Worm (Caenorhabditis elegans) whole organism, L1 larva: ENCODE measurements around the gene ZC239.3.

Experiments used
- C16A3.4 ChIP-seq: fragments of 150-350 bp; optimal IDR thresholded peaks from 2 replicates; lab custom pipeline; 2014; ENCODE audit warnings: missing biosample characterization, missing genetic modification characterization
- C34B4.2 ChIP-seq: sonication (generic microtip); optimal IDR thresholded peaks from 2 replicates; lab custom pipeline; 2017; ENCODE audit warnings: mild to moderate bottlenecking, missing genetic modification characterization, missing compliant biosample characterization
- aha-1 ChIP-seq: fragments of 150-350 bp; optimal IDR thresholded peaks from 2 replicates; lab custom pipeline; 2014; ENCODE audit warnings: missing biosample characterization, missing genetic modification characterization
- ama-1 ChIP-seq: fragments of 150-350 bp; optimal IDR thresholded peaks from 2 replicates; lab custom pipeline; 2014
- blmp-1 ChIP-seq: fragments of 150-350 bp; optimal IDR thresholded peaks from 2 replicates; lab custom pipeline; 2014; ENCODE audit warnings: missing biosample characterization, missing genetic modification characterization
- ceh-82 ChIP-seq, 3 experiments: fragments of 150-350 bp in 1 of 3; sonication (generic microtip) in 2 of 3; optimal IDR thresholded peaks; 2 replicates each; lab custom pipeline; 2014 to 2017; ENCODE audit warnings: missing biosample characterization in 3 of 3, missing genetic modification characterization in 3 of 3
- ceh-88 ChIP-seq: fragments of 200-800 bp; sonication (Bioruptor generic); IDR thresholded peaks from 2 replicates; pipeline ENCODE4 v1.3.6; 2022; ENCODE audit warnings: missing genetic modification characterization, missing compliant biosample characterization
- ces-1 ChIP-seq: fragments of 150-350 bp; optimal IDR thresholded peaks from 2 replicates; lab custom pipeline; 2014; ENCODE audit warnings: missing biosample characterization, missing genetic modification reagents, missing genetic modification characterization
- dpl-1 ChIP-seq, 3 experiments: fragments of 150-350 bp in 2 of 3; sonication (generic microtip) in 1 of 3; optimal IDR thresholded peaks; 2 replicates each; lab custom pipeline; 2014 to 2017; ENCODE audit warnings: missing biosample characterization in 3 of 3, missing genetic modification characterization in 3 of 3, missing genetic modification reagents in 3 of 3
- efl-1 ChIP-seq, 4 experiments: fragments of 150-350 bp; optimal IDR thresholded peaks in 3 of 4; peaks in 1 of 4; 1 replicate in 1 of 4; 2 replicates in 3 of 4; lab custom pipeline; 2014; ENCODE audit warnings: missing biosample characterization in 2 of 4, missing genetic modification characterization in 2 of 4, missing genetic modification reagents in 2 of 4
- egl-13 ChIP-seq: sonication (generic microtip); optimal IDR thresholded peaks from 2 replicates; lab custom pipeline; 2016; ENCODE audit warnings: missing genotype, missing genetic modification reagents, missing genetic modification characterization, missing compliant biosample characterization
- fkh-4 ChIP-seq: sonication (generic microtip); optimal IDR thresholded peaks from 2 replicates; lab custom pipeline; 2016; ENCODE audit warnings: missing compliant biosample characterization, missing genetic modification characterization, borderline replicate concordance
- fkh-8 ChIP-seq: sonication (generic microtip); optimal IDR thresholded peaks from 2 replicates; lab custom pipeline; 2016; ENCODE audit warnings: mild to moderate bottlenecking, missing genetic modification characterization, missing compliant biosample characterization
- grh-1 ChIP-seq: fragments of 200-800 bp; sonication (Bioruptor generic); IDR thresholded peaks from 2 replicates; pipeline ENCODE4 v1.3.6; 2022; ENCODE audit warnings: missing genetic modification reagents, missing genetic modification characterization, missing compliant biosample characterization
- lin-14 ChIP-seq: fragments of 200-800 bp; sonication (Bioruptor generic); optimal IDR thresholded peaks from 2 replicates; lab custom pipeline; 2018; ENCODE audit warnings: mild to moderate bottlenecking, missing genetic modification characterization, moderate library complexity, missing compliant biosample characterization
- lin-35 ChIP-seq, 2 experiments: fragments of 150-350 bp; optimal IDR thresholded peaks; 2 replicates each; lab custom pipeline; 2014; ENCODE audit warnings: missing biosample characterization in 2 of 2, missing genetic modification characterization in 2 of 2, missing genetic modification reagents in 2 of 2
- lsy-2 ChIP-seq, 2 experiments: fragments of 150-350 bp; optimal IDR thresholded peaks; 2 replicates each; lab custom pipeline; 2014; ENCODE audit warnings: missing biosample characterization in 2 of 2, missing genetic modification characterization in 2 of 2
- mab-9 ChIP-seq: fragments of 200-800 bp; sonication (Bioruptor generic); IDR thresholded peaks from 2 replicates; pipeline ENCODE4 v1.3.6; 2022; ENCODE audit warnings: missing genetic modification reagents, missing genetic modification characterization, missing compliant biosample characterization
- mef-2 ChIP-seq: fragments of 150-350 bp; optimal IDR thresholded peaks from 2 replicates; lab custom pipeline; 2014; ENCODE audit warnings: missing biosample characterization, missing genetic modification characterization
- mep-1 ChIP-seq: fragments of 150-350 bp; optimal IDR thresholded peaks from 2 replicates; lab custom pipeline; 2014; ENCODE audit warnings: missing biosample characterization, missing genetic modification characterization
- nhr-11 ChIP-seq: fragments of 150-350 bp; optimal IDR thresholded peaks from 2 replicates; lab custom pipeline; 2014; ENCODE audit warnings: missing biosample characterization, missing genetic modification characterization
- nhr-20 ChIP-seq: sonication (generic microtip); optimal IDR thresholded peaks from 2 replicates; lab custom pipeline; 2016; ENCODE audit warnings: mild to moderate bottlenecking, missing genetic modification characterization, missing compliant biosample characterization
- nhr-47 ChIP-seq: sonication (generic microtip); optimal IDR thresholded peaks from 2 replicates; lab custom pipeline; 2016; ENCODE audit warnings: mild to moderate bottlenecking, missing genetic modification characterization, moderate library complexity, missing compliant biosample characterization
- nhr-85 ChIP-seq: sonication (generic microtip); peaks from one replicate; lab custom pipeline; 2016; ENCODE audit warnings: missing genetic modification characterization, inconsistent platforms, missing compliant biosample characterization
- pax-3 ChIP-seq: fragments of 200-800 bp; sonication (Bioruptor generic); optimal IDR thresholded peaks from 2 replicates; lab custom pipeline; 2018; ENCODE audit warnings: mild to moderate bottlenecking, missing genetic modification characterization, moderate library complexity, missing compliant biosample characterization
- rnt-1 ChIP-seq: sonication (generic microtip); optimal IDR thresholded peaks from 2 replicates; lab custom pipeline; 2016; ENCODE audit warnings: mild to moderate bottlenecking, missing genetic modification characterization, moderate library complexity, missing compliant biosample characterization
- skn-1 ChIP-seq: fragments of 150-350 bp; optimal IDR thresholded peaks from 2 replicates; lab custom pipeline; 2014; ENCODE audit warnings: missing biosample characterization, missing genetic modification characterization
- snpc-4 ChIP-seq: fragments of 150-350 bp; optimal IDR thresholded peaks from 2 replicates; lab custom pipeline; 2014; ENCODE audit warnings: missing biosample characterization, missing genetic modification characterization
- snu-23 ChIP-seq: sonication (generic microtip); optimal IDR thresholded peaks from 2 replicates; lab custom pipeline; 2016; ENCODE audit warnings: missing genetic modification characterization, missing compliant biosample characterization
- sptf-1 ChIP-seq: fragments of 150-350 bp; optimal IDR thresholded peaks from 2 replicates; lab custom pipeline; 2014; ENCODE audit warnings: missing biosample characterization, missing genetic modification characterization
- sup-37 ChIP-seq: fragments of 200-800 bp; sonication (Bioruptor generic); optimal IDR thresholded peaks from 2 replicates; lab custom pipeline; 2018; ENCODE audit warnings: mild to moderate bottlenecking, missing genetic modification characterization, missing compliant biosample characterization
- swsn-7 ChIP-seq: sonication (generic microtip); optimal IDR thresholded peaks from 2 replicates; lab custom pipeline; 2016; ENCODE audit warnings: missing genetic modification characterization, missing compliant biosample characterization
- tbx-2 ChIP-seq: sonication (generic microtip); optimal IDR thresholded peaks from 2 replicates; lab custom pipeline; 2016; ENCODE audit warnings: missing genetic modification characterization, missing compliant biosample characterization
- tlp-1 ChIP-seq: fragments of 150-350 bp; optimal IDR thresholded peaks from 2 replicates; lab custom pipeline; 2014; ENCODE audit warnings: missing biosample characterization, missing genetic modification characterization
- unc-130 ChIP-seq: fragments of 150-350 bp; optimal IDR thresholded peaks from 2 replicates; lab custom pipeline; 2017; ENCODE audit warnings: missing biosample characterization, missing genetic modification characterization, inconsistent platforms
- unc-30 ChIP-seq: sonication (generic microtip); optimal IDR thresholded peaks from 2 replicates; lab custom pipeline; 2017; ENCODE audit warnings: missing biosample characterization, missing genetic modification characterization
- xbp-1 ChIP-seq: sonication (generic microtip); optimal IDR thresholded peaks from 2 replicates; lab custom pipeline; 2016; ENCODE audit warnings: missing genetic modification characterization, missing compliant biosample characterization

ZC239.3 gene

ce11 chrII:3208679-3209078, 7.2 kb upstream of the ZC239.3 start, which contains the start of gene sdz-35 (continued):
- TF ChIP-seq xbp-1 (tag; lab: Kevin White, UChicago) = no peak
- TF ChIP-seq C34B4.2 (tag; lab: Kevin White, UChicago) = no peak

- TF ChIP-seq unc-30 (tag; lab: Kevin White, UChicago) (no peak), ceh-88 (GFP tag; lab: Robert Waterston, UW) (no peak), sptf-1 (no peak), nhr-85 (peak; percentile 46), tbx-2 (tag; lab: Kevin White, UChicago) (no peak), ceh-82 (tag; optimal IDR thresholded peaks at IDR 0.05; lab: Kevin White, UChicago) (peak in 1 of 3 experiments; percentile 5), snpc-4 (no peak), blmp-1 (peak; percentile 17), fkh-4 (tag; lab: Kevin White, UChicago) (no peak), efl-1 (optimal IDR thresholded peaks at IDR 0.05; lab: Kevin White, UChicago) (peak; percentile 39 to 42), efl-1 (GFP tag; optimal IDR thresholded peaks at IDR 0.05 in 1 of 2; lab: Kevin White, UChicago) (peak; percentile 41 to 84), pax-3 (tag; lab: Kevin White, UChicago) (no peak), lin-35 (GFP tag; optimal IDR thresholded peaks at IDR 0.05; lab: Kevin White, UChicago) (peak in 1 of 2 experiments; percentile 8), nhr-20 (tag; lab: Kevin White, UChicago) (peak; percentile 50), rnt-1 (tag; lab: Kevin White, UChicago) (peak; percentile 53), aha-1 (tag; lab: Kevin White, UChicago) (no peak), lin-14 (GFP tag; lab: Kevin White, UChicago) (peak; percentile 69), mep-1 (tag; lab: Kevin White, UChicago) (peak; percentile 27), mab-9 (GFP tag; lab: Robert Waterston, UW) (no peak), skn-1 (tag; lab: Kevin White, UChicago) (no peak), tlp-1 (tag; lab: Kevin White, UChicago) (no peak), egl-13 (tag; lab: Kevin White, UChicago) (no peak), swsn-7 (tag; lab: Kevin White, UChicago) (peak; percentile 43), ama-1 (no peak), xbp-1 (tag; lab: Kevin White, UChicago) (peak; percentile 16), C16A3.4 (tag; lab: Kevin White, UChicago) (no peak), mef-2 (tag; lab: Kevin White, UChicago) (no peak), unc-130 (tag; lab: Kevin White, UChicago) (no peak), dpl-1 (GFP tag; optimal IDR thresholded peaks at IDR 0.05; lab: Kevin White, UChicago) (peak in 2 of 3 experiments; percentile 4 to 42), nhr-11 (tag; lab: Kevin White, UChicago) (no peak), lsy-2 (tag; optimal IDR thresholded peaks at IDR 0.05; lab: Kevin White, UChicago) (peak; percentile 23 to 51), snu-23 (peak; percentile 68), nhr-47 (tag; lab: Kevin White, UChicago) (peak; percentile 17), sup-37 (no peak)
Measured at ce11 chrII:3209251-3209650, 6.6 kb upstream of the ZC239.3 start, which contains the start of gene ZC239.6. TSS of gene ZC239.6 (plus strand) at chrII:3209631.

- TF ChIP-seq nhr-85 = no peak
- no peak for TF ChIP-seq tbx-2 (tag; lab: Kevin White, UChicago)
- TF ChIP-seq mep-1 (tag; lab: Kevin White, UChicago) = no peak
- TF ChIP-seq fkh-8 (tag; lab: Kevin White, UChicago) = no peak
- no peak for TF ChIP-seq efl-1 (optimal IDR thresholded peaks at IDR 0.05; lab: Kevin White, UChicago)
- TF ChIP-seq efl-1 (GFP tag; optimal IDR thresholded peaks at IDR 0.05 in 1 of 2; lab: Kevin White, UChicago) = no peak
- no peak for TF ChIP-seq tlp-1 (tag; lab: Kevin White, UChicago)
- no peak for TF ChIP-seq grh-1 (GFP tag; lab: Robert Waterston, UW)
- TF ChIP-seq ces-1 (GFP tag; lab: Kevin White, UChicago) = no peak
- no peak for TF ChIP-seq unc-130 (tag; lab: Kevin White, UChicago)
- no peak for TF ChIP-seq nhr-11 (tag; lab: Kevin White, UChicago)
Measured at ce11 chrII:3210365-3210764, 5.5 kb upstream of the ZC239.3 start, which contains the start of gene ZC239.5. TSS of gene ZC239.5 (plus strand) at chrII:3210665.
